Worm (Caenorhabditis elegans) whole organism, young adult: ENCODE measurements around the gene frpr-3.

ENCODE experiments used
- B0019.2 ChIP-seq: fragments of 200-800 bp; sonication (Bioruptor generic); conservative IDR thresholded peaks from 2 replicates; pipeline ENCODE4 v1.3.6; 2022; ENCODE audit warnings: missing genetic modification reagents, missing genetic modification characterization, missing compliant biosample characterization
- F23B12.7 ChIP-seq: sonication (generic microtip); optimal IDR thresholded peaks from 2 replicates; lab custom pipeline; 2017; ENCODE audit warnings: missing genetic modification characterization, mild to moderate bottlenecking, missing compliant biosample characterization, antibody characterized with exemption, moderate library complexity; ENCODE audit not compliant: insufficient read depth
- F37B4.10 ChIP-seq: fragments of 200-800 bp; sonication (Bioruptor generic); IDR thresholded peaks from 2 replicates; pipeline ENCODE4 v1.3.6; 2022; ENCODE audit warnings: missing genetic modification characterization, missing compliant biosample characterization
- T07F8.4 ChIP-seq: sonication (generic microtip); optimal IDR thresholded peaks from 2 replicates; lab custom pipeline; 2016; ENCODE audit warnings: mild to moderate bottlenecking, missing genetic modification characterization, moderate library complexity, missing compliant biosample characterization
- Y67H2A.10 ChIP-seq: fragments of 200-800 bp; sonication (Bioruptor generic); conservative IDR thresholded peaks from 2 replicates; pipeline ENCODE4 v1.3.6; 2022; ENCODE audit warnings: missing genetic modification reagents, missing genetic modification characterization, missing compliant biosample characterization
- Y95B8A.8 ChIP-seq: fragments of 200-800 bp; sonication (Bioruptor generic); IDR thresholded peaks from 2 replicates; pipeline ENCODE4 v1.3.6; 2022; ENCODE audit warnings: missing genetic modification reagents, missing genetic modification characterization, missing compliant biosample characterization
- ZK185.1 ChIP-seq: sonication (generic microtip); optimal IDR thresholded peaks from 2 replicates; lab custom pipeline; 2016; ENCODE audit warnings: mild to moderate bottlenecking, missing genetic modification characterization, missing compliant biosample characterization; ENCODE audit not compliant: poor library complexity, severe bottlenecking
- akir-1 ChIP-seq: fragments of 200-800 bp; sonication (Bioruptor generic); optimal IDR thresholded peaks from 2 replicates; lab custom pipeline; 2018; ENCODE audit warnings: mild to moderate bottlenecking, missing genetic modification characterization, moderate library complexity, missing compliant biosample characterization
- aptf-2 ChIP-seq: fragments of 200-800 bp; sonication (Bioruptor generic); conservative IDR thresholded peaks from 2 replicates; pipeline ENCODE4 v1.3.6; 2022; ENCODE audit warnings: missing genetic modification reagents, missing genetic modification characterization, missing compliant biosample characterization
- athp-1 ChIP-seq: sonication (generic microtip); optimal IDR thresholded peaks from 2 replicates; lab custom pipeline; 2017; ENCODE audit warnings: mild to moderate bottlenecking, missing genetic modification characterization, missing compliant biosample characterization
- attf-5 ChIP-seq: fragments of 200-800 bp; sonication (Bioruptor generic); optimal IDR thresholded peaks from 2 replicates; lab custom pipeline; 2018; ENCODE audit warnings: mild to moderate bottlenecking, missing genetic modification characterization, missing compliant biosample characterization
- bed-2 ChIP-seq: fragments of 200-800 bp; sonication (Bioruptor generic); IDR thresholded peaks from 2 replicates; pipeline ENCODE4 v1.3.6; 2022; ENCODE audit warnings: missing genetic modification reagents, missing genetic modification characterization, missing compliant biosample characterization
- ceh-100 ChIP-seq: fragments of 200-800 bp; sonication (Bioruptor generic); IDR thresholded peaks from 2 replicates; pipeline ENCODE4 v1.3.6; 2022; ENCODE audit warnings: missing genetic modification reagents, missing genetic modification characterization, missing compliant biosample characterization
- ceh-27 ChIP-seq: fragments of 200-800 bp; sonication (Bioruptor generic); optimal IDR thresholded peaks from 2 replicates; lab custom pipeline; 2018; ENCODE audit warnings: mild to moderate bottlenecking, missing genetic modification characterization, moderate library complexity, missing compliant biosample characterization
- ceh-40 ChIP-seq: fragments of 200-800 bp; sonication (Bioruptor generic); IDR thresholded peaks from 2 replicates; pipeline ENCODE4 v1.3.6; 2022; ENCODE audit warnings: missing genetic modification characterization, missing compliant biosample characterization
- ceh-79 ChIP-seq: sonication (generic microtip); optimal IDR thresholded peaks from 2 replicates; lab custom pipeline; 2017; ENCODE audit warnings: mild to moderate bottlenecking, missing genetic modification characterization, missing compliant biosample characterization
- egrh-3 ChIP-seq: fragments of 200-800 bp; sonication (Bioruptor generic); IDR thresholded peaks from 2 replicates; pipeline ENCODE4 v1.3.6; 2022; ENCODE audit warnings: missing genetic modification reagents, missing genetic modification characterization, missing compliant biosample characterization
- hlh-12 ChIP-seq: sonication (generic microtip); optimal IDR thresholded peaks from 2 replicates; lab custom pipeline; 2016; ENCODE audit warnings: missing genetic modification characterization, missing compliant biosample characterization
- let-607 ChIP-seq, 2 experiments: fragments of 200-800 bp in 1 of 2; sonication (Bioruptor generic) in 1 of 2; sonication (generic microtip) in 1 of 2; optimal IDR thresholded peaks; 2 replicates each; lab custom pipeline; 2016 to 2018; ENCODE audit warnings: mild to moderate bottlenecking in 2 of 2, missing compliant biosample characterization in 2 of 2, missing genetic modification characterization in 2 of 2, moderate library complexity in 2 of 2, missing genotype in 1 of 2
- lsl-1 ChIP-seq: fragments of 200-800 bp; sonication (Bioruptor generic); optimal IDR thresholded peaks from 2 replicates; lab custom pipeline; 2018; ENCODE audit warnings: mild to moderate bottlenecking, missing genetic modification characterization, moderate library complexity, missing compliant biosample characterization
- madf-8 ChIP-seq: fragments of 200-800 bp; sonication (Bioruptor generic); conservative IDR thresholded peaks from 2 replicates; pipeline ENCODE4 v1.3.6; 2022; ENCODE audit warnings: missing genetic modification reagents, missing genetic modification characterization, missing compliant biosample characterization
- mcd-1 ChIP-seq: fragments of 200-800 bp; sonication (Bioruptor generic); IDR thresholded peaks from 2 replicates; pipeline ENCODE4 v1.3.6; 2022; ENCODE audit warnings: missing genetic modification reagents, missing genetic modification characterization, missing compliant biosample characterization
- mes-4 ChIP-seq: sonication (generic microtip); optimal IDR thresholded peaks from 2 replicates; lab custom pipeline; 2016; ENCODE audit warnings: missing genotype, missing genetic modification characterization, missing compliant biosample characterization
- nhr-80 ChIP-seq: sonication (generic microtip); optimal IDR thresholded peaks from 2 replicates; lab custom pipeline; 2016; ENCODE audit warnings: missing genetic modification characterization, missing compliant biosample characterization
- pha-4 ChIP-seq: fragments of 150-350 bp; sonication (generic microtip); optimal IDR thresholded peaks from 2 replicates; lab custom pipeline; 2014; ENCODE audit warnings: missing biosample characterization, missing genetic modification reagents, missing genetic modification characterization

frpr-3 gene

DNA sequence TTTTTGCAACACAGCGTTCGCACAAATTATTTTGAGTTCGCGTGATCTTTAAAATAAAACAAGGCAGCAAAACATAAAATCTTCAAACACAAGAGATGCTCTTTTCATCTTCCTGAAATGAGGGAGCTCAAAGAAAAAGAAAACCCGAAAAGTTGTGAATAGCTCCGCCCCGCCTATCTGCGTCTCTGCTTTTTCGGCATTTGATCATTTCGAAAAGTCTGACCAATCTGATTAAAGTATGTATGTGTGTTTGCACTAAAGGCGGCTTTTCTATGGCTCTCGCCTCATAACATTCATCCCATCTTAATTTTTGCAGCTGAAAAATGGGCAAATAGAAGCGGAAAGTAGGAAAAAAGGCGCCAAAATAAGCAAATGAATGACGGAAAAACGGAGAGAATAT, 48.5 kb downstream of the frpr-3 start:
- no peak for TF ChIP-seq F23B12.7 (tag; lab: Kevin White, UChicago)
- TF ChIP-seq aptf-2 (GFP tag; lab: Robert Waterston, UW): no peak
- no peak for TF ChIP-seq bed-2
- TF ChIP-seq nhr-80: no peak
- no peak for TF ChIP-seq B0019.2
- TF ChIP-seq Y95B8A.8 (GFP tag; lab: Robert Waterston, UW): no peak
- no peak for TF ChIP-seq mes-4 (tag; lab: Kevin White, UChicago)
- no peak for TF ChIP-seq athp-1
- no peak for TF ChIP-seq ceh-27
- TF ChIP-seq hlh-12 (tag; lab: Kevin White, UChicago): no peak
- TF ChIP-seq T07F8.4 (tag; lab: Kevin White, UChicago): no peak
- TF ChIP-seq, all 124 proteins: peak for 0

DNA sequence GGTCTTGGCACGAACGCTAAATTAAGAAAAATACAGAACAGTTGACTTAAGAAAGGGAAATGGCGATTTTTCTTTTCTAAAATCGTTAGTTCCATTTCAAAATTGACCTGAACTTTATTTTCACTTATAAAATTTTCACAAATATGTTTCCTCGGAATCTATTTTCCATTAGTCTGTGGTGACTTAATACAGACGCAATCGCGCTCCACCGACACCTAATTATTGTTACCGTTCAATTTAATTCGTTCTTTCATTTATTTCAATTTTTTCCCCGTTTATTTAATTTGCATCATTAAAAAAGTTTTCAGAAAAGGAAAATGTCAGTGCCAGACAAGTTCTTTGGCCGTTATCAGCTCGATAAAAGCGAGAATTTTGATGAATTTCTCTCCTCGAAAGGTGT, 49.2 kb downstream of the frpr-3 start, which contains the start of gene lbp-4:
lbp-4 (plus strand) TSS at position 309 of the 400 bp plus-strand sequence.
- TF ChIP-seq pha-4 (tag; lab: Kevin White, UChicago) (no peak), lsl-1 (peak; percentile 30), ZK185.1 (tag; lab: Kevin White, UChicago) (peak; percentile 24), F23B12.7 (tag; lab: Kevin White, UChicago) (peak; percentile 74), ceh-79 (tag; lab: Kevin White, UChicago) (no peak), attf-5 (GFP tag; lab: Kevin White, UChicago) (peak; percentile 55), mcd-1 (GFP tag; lab: Robert Waterston, UW) (peak; percentile 65; the same call in 1 of the 2 replicates), let-607 (tag; optimal IDR thresholded peaks at IDR 0.05; lab: Kevin White, UChicago) (no peak), nhr-80 (peak; percentile 74), egrh-3 (GFP tag; lab: Robert Waterston, UW) (no peak), ceh-100 (GFP tag; lab: Robert Waterston, UW) (peak; percentile 92), ceh-27 (peak; percentile 15)

DNA sequence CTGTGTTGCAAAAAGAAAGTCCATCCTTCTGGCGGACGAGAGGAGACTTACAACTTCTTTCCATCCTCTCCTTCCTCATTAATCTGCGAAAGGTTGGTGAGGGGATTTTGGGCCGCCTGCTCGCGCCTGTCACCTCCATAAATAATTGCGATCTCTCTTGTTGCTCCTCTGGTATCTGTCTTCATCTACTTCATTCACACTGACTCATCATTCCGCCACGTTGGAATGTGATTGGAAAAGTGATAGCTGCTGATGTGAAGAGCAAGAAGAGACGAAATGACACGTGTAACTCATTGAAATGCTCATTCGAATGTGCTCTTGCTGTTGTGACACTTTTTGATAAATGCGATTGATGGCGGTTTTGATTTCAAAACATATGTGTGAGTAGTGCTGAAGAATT, 51.6 kb downstream of the frpr-3 start:
- TF ChIP-seq Y67H2A.10 (no peak), madf-8 (GFP tag; lab: Robert Waterston, UW) (no peak), akir-1 (GFP tag; lab: Kevin White, UChicago) (no peak), F37B4.10 (no peak), ceh-40 (GFP tag; lab: Robert Waterston, UW) (no peak)
